Fruit fly (Drosophila melanogaster) whole organism, embryonic: ENCODE results near the gene CG1896.

Experiments used
- Atf3 ChIP-seq: fragments of 200-800 bp; sonication (Bioruptor generic); optimal IDR thresholded peaks from 3 replicates; lab custom pipeline; 2016; ENCODE audit warnings: missing biosample characterization, missing genetic modification characterization
- Blimp-1 ChIP-seq: fragments of 200-800 bp; sonication (Bioruptor generic); optimal IDR thresholded peaks from 3 replicates; lab custom pipeline; 2018; ENCODE audit warnings: missing biosample characterization, missing genetic modification characterization, mild to moderate bottlenecking, moderate library complexity, missing genetic modification reagents
- Bteb2 ChIP-seq: fragments of 200-800 bp; sonication (Bioruptor generic); optimal IDR thresholded peaks from 2 replicates; lab custom pipeline; 2016; ENCODE audit warnings: missing biosample characterization, missing genetic modification characterization
- CG10267 ChIP-seq: fragments of 200-800 bp; sonication (Bioruptor generic); optimal IDR thresholded peaks from 2 replicates; lab custom pipeline; 2018; ENCODE audit warnings: missing biosample characterization, mild to moderate bottlenecking, missing genetic modification characterization, moderate library complexity
- CG10979 ChIP-seq: fragments of 200-800 bp; sonication (Bioruptor generic); optimal IDR thresholded peaks from 2 replicates; lab custom pipeline; 2018; ENCODE audit warnings: missing biosample characterization, mild to moderate bottlenecking, missing genetic modification characterization, moderate library complexity
- CG11398 ChIP-seq: fragments of 200-800 bp; sonication (Bioruptor generic); optimal IDR thresholded peaks from 2 replicates; lab custom pipeline; 2016; ENCODE audit warnings: missing biosample characterization, missing genetic modification characterization
- CG13624 ChIP-seq: fragments of 200-800 bp; sonication (Bioruptor generic); optimal IDR thresholded peaks from 2 replicates; lab custom pipeline; 2016; ENCODE audit warnings: missing biosample characterization, missing genetic modification characterization
- CG13775 ChIP-seq: fragments of 200-800 bp; sonication (Bioruptor generic); optimal IDR thresholded peaks from 3 replicates; lab custom pipeline; 2017; ENCODE audit warnings: missing biosample characterization, mild to moderate bottlenecking, missing genetic modification characterization
- CG15269 ChIP-seq: fragments of 200-800 bp; sonication (Bioruptor generic); optimal IDR thresholded peaks from 2 replicates; lab custom pipeline; 2018; ENCODE audit warnings: missing biosample characterization, mild to moderate bottlenecking, missing genetic modification characterization, moderate library complexity
- CG1529 ChIP-seq: fragments of 200-800 bp; sonication (Bioruptor generic); optimal IDR thresholded peaks from 3 replicates; lab custom pipeline; 2018; ENCODE audit warnings: missing biosample characterization, missing genetic modification characterization
- CG15479 ChIP-seq: fragments of 200-800 bp; sonication (Bioruptor generic); optimal IDR thresholded peaks from 3 replicates; lab custom pipeline; 2019; ENCODE audit warnings: missing biosample characterization, mild to moderate bottlenecking, missing genetic modification characterization, moderate library complexity
- CG18262 ChIP-seq: fragments of 200-800 bp; optimal IDR thresholded peaks from 3 replicates; lab custom pipeline; 2019; ENCODE audit warnings: missing biosample characterization, mild to moderate bottlenecking, missing genetic modification characterization, moderate library complexity
- CG18476 ChIP-seq: fragments of 200-800 bp; sonication (Bioruptor generic); optimal IDR thresholded peaks from 2 replicates; lab custom pipeline; 2016; ENCODE audit warnings: missing biosample characterization, mild to moderate bottlenecking, missing genetic modification characterization
- CG18599 ChIP-seq: fragments of 200-800 bp; sonication (Bioruptor generic); optimal IDR thresholded peaks from 3 replicates; lab custom pipeline; 2017; ENCODE audit warnings: missing biosample characterization, missing genetic modification characterization, mild to moderate bottlenecking, moderate library complexity, missing genetic modification reagents
- CG18764 ChIP-seq: fragments of 200-800 bp; sonication (Bioruptor generic); optimal IDR thresholded peaks from 3 replicates; lab custom pipeline; 2016; ENCODE audit warnings: missing biosample characterization, missing genetic modification characterization
- CG32772 ChIP-seq: fragments of 200-800 bp; sonication (Bioruptor generic); IDR thresholded peaks from 2 replicates; pipeline ENCODE4 v1.3.6; 2022; ENCODE audit warnings: missing biosample characterization, missing genetic modification characterization
- CG33557 ChIP-seq: fragments of 200-800 bp; sonication (Bioruptor generic); optimal IDR thresholded peaks from 2 replicates; lab custom pipeline; 2019; ENCODE audit warnings: missing biosample characterization, mild to moderate bottlenecking, missing genetic modification characterization, moderate library complexity
- CG3407 ChIP-seq: fragments of 200-800 bp; sonication (Bioruptor generic); optimal IDR thresholded peaks from 2 replicates; lab custom pipeline; 2018; ENCODE audit warnings: missing biosample characterization, mild to moderate bottlenecking, missing genetic modification characterization
- CG4404 ChIP-seq: fragments of 200-800 bp; sonication (Bioruptor generic); IDR thresholded peaks from 2 replicates; pipeline ENCODE4 v1.3.6; 2022; ENCODE audit warnings: missing biosample characterization, missing genetic modification characterization
- CG5245 ChIP-seq: fragments of 200-800 bp; sonication (Bioruptor generic); optimal IDR thresholded peaks from 3 replicates; lab custom pipeline; 2016; ENCODE audit warnings: missing biosample characterization, missing genetic modification characterization
- CG7963 ChIP-seq: fragments of 200-800 bp; sonication (Bioruptor generic); IDR thresholded peaks from 3 replicates; pipeline ENCODE4 v1.3.6; 2022; ENCODE audit warnings: missing biosample characterization, missing genetic modification characterization; ENCODE audit not compliant: partially characterized antibody
- CG8765 ChIP-seq: fragments of 200-800 bp; sonication (Bioruptor generic); IDR thresholded peaks from 2 replicates; pipeline ENCODE4 v1.3.6; 2022; ENCODE audit warnings: missing biosample characterization, missing genetic modification characterization
- CG8944 ChIP-seq: fragments of 200-800 bp; sonication (Bioruptor generic); optimal IDR thresholded peaks from 3 replicates; lab custom pipeline; 2016; ENCODE audit warnings: missing biosample characterization, missing genetic modification characterization
- CG9609 ChIP-seq: fragments of 200-800 bp; sonication (Bioruptor generic); optimal IDR thresholded peaks from 3 replicates; lab custom pipeline; 2016; ENCODE audit warnings: missing biosample characterization, missing genetic modification characterization
- D19A ChIP-seq: fragments of 200-800 bp; optimal IDR thresholded peaks from 3 replicates; lab custom pipeline; 2019; ENCODE audit warnings: missing biosample characterization, mild to moderate bottlenecking, missing genetic modification characterization, moderate library complexity
- H15 ChIP-seq: fragments of 200-800 bp; sonication (Bioruptor generic); IDR thresholded peaks from 3 replicates; pipeline ENCODE4 v1.3.6; 2022; ENCODE audit warnings: missing biosample characterization, missing genetic modification characterization
- Hmx ChIP-seq: fragments of 200-800 bp; sonication (Bioruptor generic); optimal IDR thresholded peaks from 2 replicates; lab custom pipeline; 2016; ENCODE audit warnings: missing biosample characterization, missing genetic modification characterization
- Kr ChIP-seq: fragments of 200-800 bp; sonication (Bioruptor generic); optimal IDR thresholded peaks from 2 replicates; lab custom pipeline; 2017; ENCODE audit warnings: missing biosample characterization, mild to moderate bottlenecking, missing genetic modification characterization
- Neu2 ChIP-seq: fragments of 200-800 bp; sonication (Bioruptor generic); optimal IDR thresholded peaks from 3 replicates; lab custom pipeline; 2016; ENCODE audit warnings: missing biosample characterization, missing genetic modification characterization, borderline replicate concordance
- Nf-YB ChIP-seq: fragments of 200-800 bp; sonication (Bioruptor generic); optimal IDR thresholded peaks from 3 replicates; lab custom pipeline; 2019; ENCODE audit warnings: missing biosample characterization, mild to moderate bottlenecking, missing genetic modification characterization, moderate library complexity
- Ravus ChIP-seq: fragments of 200-800 bp; sonication (Bioruptor generic); IDR thresholded peaks from 2 replicates; pipeline ENCODE4 v1.3.6; 2022; ENCODE audit warnings: missing biosample characterization, missing genetic modification characterization
- Rx ChIP-seq: fragments of 200-800 bp; sonication (Bioruptor generic); IDR thresholded peaks from 2 replicates; pipeline ENCODE4 v1.3.6; 2022; ENCODE audit warnings: missing biosample characterization, missing genetic modification characterization
- Xbp1 ChIP-seq: fragments of 200-800 bp; sonication (Bioruptor generic); optimal IDR thresholded peaks from 3 replicates; lab custom pipeline; 2016; ENCODE audit warnings: missing biosample characterization, mild to moderate bottlenecking, missing genetic modification characterization
- da ChIP-seq: fragments of 200-800 bp; sonication (Bioruptor generic); optimal IDR thresholded peaks from 2 replicates; lab custom pipeline; 2016; ENCODE audit warnings: missing biosample characterization, missing genetic modification characterization
- hkb ChIP-seq, 2 experiments: fragments of 200-800 bp in 1 of 2; fragments of >200 bp in 1 of 2; sonication (Bioruptor generic) in 1 of 2; IDR thresholded peaks in 1 of 2; optimal IDR thresholded peaks in 1 of 2; 2 replicates each; pipeline versions ENCODE4 v1.3.6 to Lab custom; 2017 to 2022; ENCODE audit warnings: missing biosample characterization in 1 of 2, missing genetic modification characterization in 1 of 2
- knrl ChIP-seq: fragments of 200-800 bp; sonication (Bioruptor generic); IDR thresholded peaks from 3 replicates; pipeline ENCODE4 v1.3.6; 2022; ENCODE audit warnings: missing biosample characterization, missing genetic modification characterization; ENCODE audit not compliant: partially characterized antibody
- otp ChIP-seq: fragments of 200-800 bp; sonication (Bioruptor generic); IDR thresholded peaks from 3 replicates; pipeline ENCODE4, ENCODE4 v1.3.6; 2022; ENCODE audit warnings: missing biosample characterization, missing genetic modification characterization
- pan ChIP-seq, 4 experiments: fragments of >200 bp in 3 of 4; fragments of 200-800 bp in 1 of 4; sonication (Bioruptor generic) in 1 of 4; optimal IDR thresholded peaks in 3 of 4; IDR thresholded peaks in 1 of 4; 2 replicates each; pipeline versions ENCODE4 v1.3.6 to Lab custom; 2017 to 2022; ENCODE audit warnings: missing biosample characterization in 2 of 4, missing genetic modification characterization in 2 of 4, mixed read lengths in 1 of 4
- phol ChIP-seq: fragments of 200-800 bp; sonication (Bioruptor generic); optimal IDR thresholded peaks from 3 replicates; lab custom pipeline; 2018; ENCODE audit warnings: missing biosample characterization, mild to moderate bottlenecking, missing genetic modification characterization, moderate library complexity
- pita ChIP-seq: fragments of 200-800 bp; sonication (Bioruptor generic); optimal IDR thresholded peaks from 2 replicates; lab custom pipeline; 2017; ENCODE audit warnings: missing biosample characterization, mild to moderate bottlenecking, missing genetic modification characterization
- row ChIP-seq: fragments of 200-800 bp; sonication (Bioruptor generic); IDR thresholded peaks from 3 replicates; pipeline ENCODE4 v1.3.6; 2022; ENCODE audit warnings: missing biosample characterization, missing genetic modification characterization
- run ChIP-seq: fragments of 200-800 bp; sonication (Bioruptor generic); optimal IDR thresholded peaks from 3 replicates; lab custom pipeline; 2018; ENCODE audit warnings: missing biosample characterization, mild to moderate bottlenecking, missing genetic modification characterization
- sens-2 ChIP-seq: fragments of 200-800 bp; sonication (Bioruptor generic); IDR thresholded peaks from 2 replicates; pipeline ENCODE4 v1.3.6; 2022; ENCODE audit warnings: missing biosample characterization, missing genetic modification characterization
- sim ChIP-seq: fragments of 200-800 bp; sonication (Bioruptor generic); IDR thresholded peaks from 2 replicates; pipeline ENCODE4 v1.3.6; 2022; ENCODE audit warnings: missing biosample characterization, missing genetic modification characterization
- tap ChIP-seq: fragments of 200-800 bp; optimal IDR thresholded peaks from 3 replicates; lab custom pipeline; 2019; ENCODE audit warnings: missing biosample characterization, mild to moderate bottlenecking, missing genetic modification characterization, moderate library complexity
- tin ChIP-seq: fragments of 200-800 bp; sonication (Bioruptor generic); optimal IDR thresholded peaks from 3 replicates; lab custom pipeline; 2016; ENCODE audit warnings: missing biosample characterization, missing genetic modification characterization
- unpg ChIP-seq: fragments of 200-800 bp; sonication (Bioruptor generic); optimal IDR thresholded peaks from 3 replicates; lab custom pipeline; 2018; ENCODE audit warnings: missing biosample characterization, mild to moderate bottlenecking, missing genetic modification characterization, moderate library complexity
- yki ChIP-seq: fragments of >200 bp; optimal IDR thresholded peaks from 3 replicates; lab custom pipeline; 2018
- z ChIP-seq: fragments of 200-800 bp; sonication (Bioruptor generic); IDR thresholded peaks from 3 replicates; pipeline ENCODE4 v1.3.6; 2022; ENCODE audit warnings: missing biosample characterization, missing genetic modification characterization

CG1896 gene

DNA sequence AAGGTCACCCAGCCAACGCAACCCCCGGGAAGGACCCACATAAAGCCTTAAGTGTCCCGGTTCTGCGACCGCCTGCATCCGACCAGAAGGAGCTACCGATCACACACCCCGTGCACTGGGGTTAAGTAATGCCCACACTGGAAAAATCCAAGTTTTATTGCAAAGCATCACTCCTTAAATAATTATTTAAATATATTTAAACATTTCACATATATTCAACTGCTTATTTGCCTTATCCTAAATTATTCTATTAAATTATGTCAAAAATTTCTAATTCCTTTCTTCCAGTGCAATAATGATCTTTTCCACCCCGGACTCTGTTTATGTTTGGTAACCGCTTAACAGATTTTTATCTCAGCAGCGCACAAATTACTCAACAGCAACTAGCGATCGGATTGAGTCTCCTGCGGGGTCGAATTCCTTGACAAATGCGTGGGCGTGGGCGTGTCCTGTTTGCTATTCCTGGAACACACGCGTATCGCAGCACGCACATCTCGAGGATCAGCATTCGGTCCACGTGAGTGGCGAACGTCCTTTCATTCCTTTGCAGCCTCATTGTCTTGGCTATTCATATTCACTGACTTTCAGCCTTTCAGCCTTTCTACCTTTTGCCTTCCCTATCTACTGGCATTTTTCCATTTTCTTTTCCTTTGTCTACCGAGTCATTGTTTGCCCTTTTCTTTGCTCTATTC is 39.4 kb upstream of the CG1896 start (continued):
- TF ChIP-seq unpg (GFP tag; lab: Kevin White, UChicago) (peak; percentile 48), CG11398 (GFP tag; lab: Kevin White, UChicago) (no peak), Blimp-1 (GFP tag; lab: Kevin White, UChicago) (no peak), pan (optimal IDR thresholded peaks at IDR 0.05; lab: Kevin White, UChicago) (no peak), pan (GFP tag; optimal IDR thresholded peaks at IDR 0.05 in 1 of 2, IDR thresholded peaks at IDR 0.05 in 1 of 2) (no peak), hkb (optimal IDR thresholded peaks at IDR 0.05; lab: Kevin White, UChicago) (no peak), hkb (GFP tag; IDR thresholded peaks at IDR 0.05; lab: Robert Waterston, UW) (peak; percentile 30; the same call in 1 of the 2 replicates), pita (GFP tag; lab: Kevin White, UChicago) (no peak), Xbp1 (GFP tag; lab: Kevin White, UChicago) (peak; percentile 4), CG13775 (peak; percentile 62), sim (GFP tag; lab: Robert Waterston, UW) (no peak), Rx (GFP tag; lab: Robert Waterston, UW) (no peak), tin (GFP tag; lab: Kevin White, UChicago) (peak; percentile 39), CG7963 (no peak), H15 (GFP tag; lab: Robert Waterston, UW) (peak; percentile 18; the same call in 1 of the 3 replicates), da (no peak), CG18764 (GFP tag; lab: Kevin White, UChicago) (no peak), Ravus (GFP tag; lab: Robert Waterston, UW) (no peak), z (peak; percentile 57; the same call in 1 of the 3 replicates), CG5245 (no peak), phol (tag; lab: Kevin White, UChicago) (peak; percentile 69), knrl (GFP tag; lab: Robert Waterston, UW) (no peak), run (tag; lab: Kevin White, UChicago) (no peak), CG1529 (GFP tag; lab: Kevin White, UChicago) (peak; percentile 11), CG15479 (peak; percentile 95), sens-2 (GFP tag; lab: Robert Waterston, UW) (0 out of 2 replicates have a peak, but pooled peaks have one; percentile 31), D19A (tag; lab: Kevin White, UChicago) (peak; percentile 28), CG4404 (peak; percentile 92), tap (tag; lab: Kevin White, UChicago) (peak; percentile 13), row (peak; percentile 70), CG18476 (GFP tag; lab: Kevin White, UChicago) (no peak), otp (GFP tag; lab: Robert Waterston, UW) (peak; percentile 73), CG32772 (GFP tag; lab: Robert Waterston, UW) (peak; percentile 37; the same call in 1 of the 2 replicates), CG3407 (GFP tag; lab: Kevin White, UChicago) (peak; percentile 11), yki (lab: Kevin White, UChicago) (no peak), Atf3 (GFP tag; lab: Kevin White, UChicago) (no peak), Nf-YB (GFP tag; lab: Kevin White, UChicago) (peak; percentile 22), Hmx (GFP tag; lab: Kevin White, UChicago) (no peak), CG8765 (GFP tag; lab: Robert Waterston, UW) (peak; percentile 73; the same call in 1 of the 2 replicates), CG13624 (GFP tag; lab: Kevin White, UChicago) (no peak), CG15269 (tag; lab: Kevin White, UChicago) (no peak), CG18262 (tag; lab: Kevin White, UChicago) (peak; percentile 81), Bteb2 (no peak), CG18599 (no peak), Kr (GFP tag; lab: Kevin White, UChicago) (peak; percentile 88), CG10267 (tag; lab: Kevin White, UChicago) (peak; percentile 71), CG9609 (GFP tag; lab: Kevin White, UChicago) (no peak), CG10979 (tag; lab: Kevin White, UChicago) (peak; percentile 84), CG33557 (peak; percentile 76), CG8944 (GFP tag; lab: Kevin White, UChicago) (no peak), Neu2 (GFP tag; lab: Kevin White, UChicago) (no peak)
